Fruit fly (Drosophila melanogaster): ENCODE results near the gene Frl.

Frl gene

dm6 chr3L:14004041-14004407, 49.0 kb upstream of the Frl start (continued):
- TF ChIP-seq inv (GFP tag; IDR thresholded peaks at IDR 0.05; ENCODE audit: partially characterized antibody) (no peak), CG4360 (GFP tag; IDR thresholded peaks at IDR 0.05) (0 out of 2 replicates have a peak, but pooled peaks have one; percentile 58), CG17328 (GFP tag; IDR thresholded peaks at IDR 0.05) (peak; percentile 32; the same call in 1 of the 2 replicates), Ravus (GFP tag; IDR thresholded peaks at IDR 0.05) (no peak), p53 (GFP tag; optimal IDR thresholded peaks at IDR 0.05) (peak; percentile 24), Nf-YC (tag; optimal IDR thresholded peaks at IDR 0.05) (peak; percentile 66), phol (tag; optimal IDR thresholded peaks at IDR 0.05) (peak; percentile 43), stwl (tag; optimal IDR thresholded peaks at IDR 0.05) (peak; percentile 16), nerfin-1 (tag; optimal IDR thresholded peaks at IDR 0.05) (peak; percentile 64), yki (optimal IDR thresholded peaks at IDR 0.05) (no peak), CG3995 (GFP tag; optimal IDR thresholded peaks at IDR 0.05) (peak; percentile 82), sug (tag; optimal IDR thresholded peaks at IDR 0.05) (peak; percentile 21), CG10431 (GFP tag; optimal IDR thresholded peaks at IDR 0.05) (peak; percentile 48), CG10959 (GFP tag; IDR thresholded peaks at IDR 0.05) (0 out of 2 replicates have a peak, but pooled peaks have one; percentile 28), sob (GFP tag; IDR thresholded peaks at IDR 0.05) (0 out of 2 replicates have a peak, but pooled peaks have one; percentile 33), tup (GFP tag; optimal IDR thresholded peaks at IDR 0.05) (no peak), grau (tag; optimal IDR thresholded peaks at IDR 0.05) (peak; percentile 20), cato (GFP tag; optimal IDR thresholded peaks at IDR 0.05; ENCODE audit: borderline replicate concordance) (no peak), NK7.1 (GFP tag; optimal IDR thresholded peaks at IDR 0.05) (no peak), pb (GFP tag; optimal IDR thresholded peaks at IDR 0.05) (no peak), CG18476 (GFP tag; optimal IDR thresholded peaks at IDR 0.05) (no peak), dm (GFP tag; optimal IDR thresholded peaks at IDR 0.05) (peak; percentile 41), Sry-δ (GFP tag; optimal IDR thresholded peaks at IDR 0.05) (peak; percentile 17), nmo (GFP tag; optimal IDR thresholded peaks at IDR 0.05) (peak; percentile 38), Max (GFP tag; optimal IDR thresholded peaks at IDR 0.05) (peak; percentile 15), Sox100B (GFP tag; optimal IDR thresholded peaks at IDR 0.05) (no peak), CG3065 (GFP tag; optimal IDR thresholded peaks at IDR 0.05) (no peak), CG6791 (GFP tag; IDR thresholded peaks at IDR 0.05; ENCODE audit: partially characterized antibody) (0 out of 3 replicates have a peak, but pooled peaks have one; percentile 16), CG34224 (GFP tag; IDR thresholded peaks at IDR 0.05; ENCODE audit: partially characterized antibody) (peak; percentile 46; the same call in 2 of the 3 replicates), onecut (GFP tag; IDR thresholded peaks at IDR 0.05) (peak; percentile 22; the same call in 1 of the 2 replicates), maf-S (GFP tag; optimal IDR thresholded peaks at IDR 0.05) (no peak), CG2116 (GFP tag; optimal IDR thresholded peaks at IDR 0.05) (peak; percentile 17), MBD-R2 (GFP tag; IDR thresholded peaks at IDR 0.05) (peak; percentile 46; the same call in 1 of the 2 replicates), hb (GFP tag; IDR thresholded peaks at IDR 0.05; ENCODE audit: partially characterized antibody) (no peak), pho (GFP tag; optimal IDR thresholded peaks at IDR 0.05) (no peak), CG11696 (GFP tag; IDR thresholded peaks at IDR 0.05) (no peak), Opbp (GFP tag; IDR thresholded peaks at IDR 0.05; ENCODE audit: partially characterized antibody) (peak; percentile 100), zfh1 (GFP tag; IDR thresholded peaks at IDR 0.05) (no peak), ase (GFP tag; IDR thresholded peaks at IDR 0.05) (no peak), peb (GFP tag; IDR thresholded peaks at IDR 0.05) (no peak), CG4328 (GFP tag; optimal IDR thresholded peaks at IDR 0.05) (peak; percentile 23), CG9932 (GFP tag; IDR thresholded peaks at IDR 0.05) (peak; percentile 51; the same call in 1 of the 2 replicates), Atf3 (GFP tag; optimal IDR thresholded peaks at IDR 0.05) (no peak), CG17385 (GFP tag; optimal IDR thresholded peaks at IDR 0.05) (peak; percentile 64), CG17568 (GFP tag; optimal IDR thresholded peaks at IDR 0.05) (peak; percentile 16), BEAF-32 (GFP tag; optimal IDR thresholded peaks at IDR 0.05) (peak; percentile 8), CG10267 (tag; optimal IDR thresholded peaks at IDR 0.05) (peak; percentile 2), HmgZ (tag; optimal IDR thresholded peaks at IDR 0.05) (peak; percentile 37), slbo (GFP tag; IDR thresholded peaks at IDR 0.05) (peak; percentile 21; the same call in 1 of the 2 replicates), HmgD (GFP tag; optimal IDR thresholded peaks at IDR 0.05) (no peak), lab (GFP tag; optimal IDR thresholded peaks at IDR 0.05) (peak; percentile 20)
